Worm (Caenorhabditis elegans): ENCODE measurements around the gene C56G2.15.

DNA sequence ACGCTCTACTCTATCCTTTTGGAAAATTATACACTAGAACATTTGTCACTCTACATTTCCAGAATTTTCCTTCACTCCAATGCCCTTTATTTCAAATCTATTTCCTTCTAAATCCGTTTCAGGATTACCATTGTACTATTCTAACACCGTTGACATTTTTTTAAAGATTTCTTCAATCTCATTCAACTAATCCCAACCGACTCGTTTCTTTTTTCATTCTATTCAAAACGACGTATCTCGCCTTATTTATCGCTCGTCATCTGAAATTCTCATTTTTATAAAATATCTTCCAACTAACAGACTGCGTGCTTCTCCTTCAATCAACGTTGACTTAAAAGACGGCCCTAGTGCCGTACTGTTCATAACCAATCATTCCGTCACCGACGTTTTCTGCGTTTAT, 14.6 kb downstream of the C56G2.15 start, which contains the start of gene akap-1:
- no peak for TF ChIP-seq skn-1 (tag; optimal IDR thresholded peaks at IDR 0.05)
- TF ChIP-seq C34F6.9 (tag; optimal IDR thresholded peaks at IDR 0.05), result no peak
- no peak for TF ChIP-seq nhr-6 (tag; optimal IDR thresholded peaks at IDR 0.05)
- TF ChIP-seq sma-9 (GFP tag; optimal IDR thresholded peaks at IDR 0.05), result no peak
- TF ChIP-seq sma-9 (tag; optimal IDR thresholded peaks at IDR 0.05), result no peak
- TF ChIP-seq unc-39 (tag; optimal IDR thresholded peaks at IDR 0.05), result no peak
